Worm (Caenorhabditis elegans): Measurements from ENCODE around the gene idpp-8.

DNA sequence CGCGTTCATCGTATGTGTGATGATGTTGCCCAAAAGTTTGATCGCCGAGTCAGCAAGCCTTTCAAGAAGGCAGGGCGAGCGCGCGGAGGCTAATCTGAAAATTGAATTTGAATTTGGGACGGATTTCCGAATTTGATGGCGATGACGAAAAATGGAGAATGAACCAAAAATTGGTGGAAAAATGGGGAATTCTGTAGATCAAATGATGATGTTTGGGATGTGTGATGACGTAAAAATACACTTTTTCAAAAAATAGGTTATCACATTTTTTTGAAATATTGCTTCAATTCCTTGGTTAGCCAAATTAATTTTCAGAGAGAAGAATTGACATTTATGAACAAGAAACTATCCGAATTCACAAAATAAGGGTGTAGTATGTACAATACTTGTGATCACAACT lies 35.8 kb upstream of the idpp-8 start, which contains the start of gene ZK971.1:
- TF ChIP-seq nhr-25 (tag; optimal IDR thresholded peaks at IDR 0.05): no peak
- TF ChIP-seq ztf-4 (tag; optimal IDR thresholded peaks at IDR 0.05): no peak
- no peak for TF ChIP-seq mbf-1 (tag; optimal IDR thresholded peaks at IDR 0.05)
- no peak for TF ChIP-seq egl-27 (tag; optimal IDR thresholded peaks at IDR 0.05)
- TF ChIP-seq Y55F3AM.14 (GFP tag; optimal IDR thresholded peaks at IDR 0.05): no peak

All from whole organism, L2 larva.